Worm (Caenorhabditis elegans): ENCODE measurements around the gene oac-12.

DNA sequence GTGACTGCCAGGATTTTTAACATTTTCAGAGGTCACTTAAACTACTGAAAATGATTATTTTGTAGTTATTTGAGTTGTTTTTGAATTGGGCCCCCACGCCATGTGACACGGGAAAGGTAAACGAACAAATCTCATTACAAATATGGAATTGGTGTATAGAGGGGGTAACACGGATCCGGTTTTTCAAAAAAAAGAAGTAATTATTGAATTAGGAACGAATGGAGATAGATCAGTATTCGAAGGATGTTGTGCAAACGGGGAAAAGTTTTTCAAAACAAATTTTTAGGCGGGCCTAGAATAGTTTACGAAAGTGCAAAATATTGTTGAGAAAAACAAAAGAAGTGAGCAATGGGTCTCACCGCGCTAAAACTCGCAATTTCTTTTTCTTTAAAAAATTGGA, 34.1 kb upstream of the oac-12 start, which contains the start of gene F32D1.11:
- TF ChIP-seq jun-1 (tag; optimal IDR thresholded peaks at IDR 0.05), result no peak
- no peak for TF ChIP-seq lir-3 (tag; optimal IDR thresholded peaks at IDR 0.05)
- TF ChIP-seq pha-4 (GFP tag; IDR thresholded peaks at IDR 0.05), result no peak
- no peak for TF ChIP-seq pha-4 (tag; optimal IDR thresholded peaks at IDR 0.05)
- TF ChIP-seq nhr-6 (tag; optimal IDR thresholded peaks at IDR 0.05), result no peak
- TF ChIP-seq ztf-11 (tag; optimal IDR thresholded peaks at IDR 0.05), result no peak
- TF ChIP-seq Y105C5A.15 (GFP tag; IDR thresholded peaks at IDR 0.05), result no peak
- no peak for TF ChIP-seq ces-1 (GFP tag; optimal IDR thresholded peaks at IDR 0.05)
- no peak for TF ChIP-seq ceh-82 (tag; optimal IDR thresholded peaks at IDR 0.05)
- TF ChIP-seq lin-13 (GFP tag; optimal IDR thresholded peaks at IDR 0.05), result no peak
- TF ChIP-seq zag-1 (tag; optimal IDR thresholded peaks at IDR 0.05), result no peak
- TF ChIP-seq ama-1 (optimal IDR thresholded peaks at IDR 0.05), result no peak
